Fruit fly (Drosophila melanogaster) whole organism, embryonic: ENCODE measurements around the gene Lip2.

ENCODE experiments used
- BEAF-32 ChIP-seq: fragments of 200-800 bp; sonication (Bioruptor generic); optimal IDR thresholded peaks from 3 replicates; lab custom pipeline; 2017; ENCODE audit warnings: missing biosample characterization, missing genetic modification characterization, mild to moderate bottlenecking, moderate library complexity, missing genetic modification reagents
- CG10209 ChIP-seq: fragments of 200-800 bp; sonication (Bioruptor generic); optimal IDR thresholded peaks from 3 replicates; lab custom pipeline; 2017; ENCODE audit warnings: missing biosample characterization, mild to moderate bottlenecking, missing genetic modification characterization, missing genetic modification reagents
- CG11723 ChIP-seq: fragments of 200-800 bp; sonication (Bioruptor generic); optimal IDR thresholded peaks from 2 replicates; lab custom pipeline; 2017; ENCODE audit warnings: missing biosample characterization, mild to moderate bottlenecking, missing genetic modification characterization
- CG13296 ChIP-seq: fragments of 200-800 bp; sonication (Bioruptor generic); optimal IDR thresholded peaks from 3 replicates; lab custom pipeline; 2018; ENCODE audit warnings: missing biosample characterization, mild to moderate bottlenecking, missing genetic modification characterization
- CG13624 ChIP-seq: fragments of 200-800 bp; sonication (Bioruptor generic); optimal IDR thresholded peaks from 2 replicates; lab custom pipeline; 2016; ENCODE audit warnings: missing biosample characterization, missing genetic modification characterization
- CG14965 ChIP-seq: fragments of 200-800 bp; sonication (Bioruptor generic); optimal IDR thresholded peaks from 2 replicates; lab custom pipeline; 2016; ENCODE audit warnings: missing biosample characterization, missing genetic modification characterization, borderline replicate concordance
- CG1602 ChIP-seq: fragments of 200-800 bp; sonication (Bioruptor generic); optimal IDR thresholded peaks from 3 replicates; lab custom pipeline; 2016; ENCODE audit warnings: missing biosample characterization, missing genetic modification characterization
- CG16863 ChIP-seq: fragments of 200-800 bp; sonication (Bioruptor generic); optimal IDR thresholded peaks from 3 replicates; lab custom pipeline; 2016; ENCODE audit warnings: missing biosample characterization, missing genetic modification characterization
- CG2678 ChIP-seq: fragments of 200-800 bp; sonication (Bioruptor generic); optimal IDR thresholded peaks from 3 replicates; lab custom pipeline; 2019; ENCODE audit warnings: missing biosample characterization, mild to moderate bottlenecking, missing genetic modification characterization, moderate library complexity
- CG3726 ChIP-seq: fragments of 200-800 bp; sonication (Bioruptor generic); IDR thresholded peaks from 3 replicates; pipeline ENCODE4, ENCODE4 v1.3.6; 2022; ENCODE audit warnings: missing biosample characterization, missing genetic modification characterization
- CG4617 ChIP-seq: fragments of 200-800 bp; sonication (Bioruptor generic); optimal IDR thresholded peaks from 3 replicates; lab custom pipeline; 2016; ENCODE audit warnings: missing biosample characterization, missing genetic modification characterization, borderline replicate concordance
- CG5245 ChIP-seq: fragments of 200-800 bp; sonication (Bioruptor generic); optimal IDR thresholded peaks from 3 replicates; lab custom pipeline; 2016; ENCODE audit warnings: missing biosample characterization, missing genetic modification characterization
- CG6854 ChIP-seq: fragments of 200-800 bp; sonication (Bioruptor generic); optimal IDR thresholded peaks from 3 replicates; lab custom pipeline; 2017; ENCODE audit warnings: missing biosample characterization, mild to moderate bottlenecking, missing genetic modification characterization
- CG7372 ChIP-seq: fragments of 200-800 bp; sonication (Bioruptor generic); IDR thresholded peaks from 2 replicates; pipeline ENCODE4 v1.3.6; 2022; ENCODE audit warnings: missing biosample characterization, missing genetic modification characterization
- CG7839 ChIP-seq: fragments of 200-800 bp; sonication (Bioruptor generic); optimal IDR thresholded peaks from 3 replicates; lab custom pipeline; 2018; ENCODE audit warnings: missing biosample characterization, mild to moderate bottlenecking, missing genetic modification characterization, moderate library complexity
- CG9215 ChIP-seq: fragments of 200-800 bp; sonication (Bioruptor generic); IDR thresholded peaks from 2 replicates; pipeline ENCODE4 v1.3.6; 2022; ENCODE audit warnings: missing biosample characterization, missing genetic modification characterization
- CG9609 ChIP-seq: fragments of 200-800 bp; sonication (Bioruptor generic); optimal IDR thresholded peaks from 3 replicates; lab custom pipeline; 2016; ENCODE audit warnings: missing biosample characterization, missing genetic modification characterization
- Dll ChIP-seq: fragments of 200-800 bp; sonication (Bioruptor generic); IDR thresholded peaks from 4 replicates; pipeline ENCODE4 v1.3.6; 2022; ENCODE audit warnings: missing biosample characterization, missing genetic modification characterization; ENCODE audit not compliant: partially characterized antibody
- Dref ChIP-seq: fragments of 200-800 bp; sonication (Bioruptor generic); IDR thresholded peaks from 2 replicates; pipeline ENCODE4 v1.3.6; 2022; ENCODE audit warnings: missing biosample characterization, missing genetic modification characterization
- HmgD ChIP-seq: fragments of 200-800 bp; sonication (Bioruptor generic); optimal IDR thresholded peaks from 3 replicates; lab custom pipeline; 2016; ENCODE audit warnings: missing biosample characterization, missing genetic modification characterization
- MESR4 ChIP-seq: fragments of 200-800 bp; sonication (Bioruptor generic); optimal IDR thresholded peaks from 2 replicates; lab custom pipeline; 2018; ENCODE audit warnings: missing biosample characterization, mild to moderate bottlenecking, missing genetic modification characterization, moderate library complexity
- NFAT ChIP-seq: fragments of 200-800 bp; sonication (Bioruptor generic); IDR thresholded peaks from 2 replicates; pipeline ENCODE4 v1.3.6; 2022; ENCODE audit warnings: missing biosample characterization, missing genetic modification characterization
- NfI ChIP-seq: fragments of 200-800 bp; sonication (Bioruptor generic); optimal IDR thresholded peaks from 3 replicates; lab custom pipeline; 2018; ENCODE audit warnings: missing biosample characterization, mild to moderate bottlenecking, missing genetic modification characterization, moderate library complexity
- Oli ChIP-seq: fragments of 200-800 bp; sonication (Bioruptor generic); optimal IDR thresholded peaks from 2 replicates; lab custom pipeline; 2018; ENCODE audit warnings: missing biosample characterization, mild to moderate bottlenecking, missing genetic modification characterization, moderate library complexity
- Poxn ChIP-seq: fragments of 200-800 bp; sonication (Bioruptor generic); IDR thresholded peaks from 2 replicates; pipeline ENCODE4 v1.3.6; 2022; ENCODE audit warnings: missing biosample characterization, missing genetic modification characterization
- Stat92E ChIP-seq, 3 experiments: fragments of >200 bp in 2 of 3; fragments of 200-800 bp in 1 of 3; sonication (Bioruptor generic) in 1 of 3; optimal IDR thresholded peaks; 2 replicates each; lab custom pipeline; 2017 to 2019; ENCODE audit warnings: missing biosample characterization in 3 of 3, missing genetic modification characterization in 3 of 3, mild to moderate bottlenecking in 1 of 3, moderate library complexity in 1 of 3
- amos ChIP-seq: fragments of 200-800 bp; sonication (Bioruptor generic); IDR thresholded peaks from 2 replicates; pipeline ENCODE4 v1.3.6; 2022; ENCODE audit warnings: missing biosample characterization, missing genetic modification characterization; ENCODE audit not compliant: partially characterized antibody
- ara ChIP-seq: fragments of 200-800 bp; sonication (Bioruptor generic); IDR thresholded peaks from 2 replicates; pipeline ENCODE4 v1.3.6; 2022; ENCODE audit warnings: missing biosample characterization, missing genetic modification characterization
- cas ChIP-seq: fragments of 200-800 bp; sonication (Bioruptor generic); IDR thresholded peaks from 2 replicates; pipeline ENCODE4 v1.3.6; 2022; ENCODE audit warnings: missing biosample characterization, missing genetic modification characterization
- crc ChIP-seq: fragments of 200-800 bp; sonication (Bioruptor generic); optimal IDR thresholded peaks from 2 replicates; lab custom pipeline; 2016; ENCODE audit warnings: missing biosample characterization, missing genetic modification characterization
- croc ChIP-seq: fragments of 200-800 bp; sonication (Bioruptor generic); conservative IDR thresholded peaks from 3 replicates; pipeline ENCODE4 v1.3.6; 2022; ENCODE audit warnings: missing biosample characterization, missing genetic modification characterization
- dmrt11E ChIP-seq: fragments of 200-800 bp; sonication (Bioruptor generic); optimal IDR thresholded peaks from 3 replicates; lab custom pipeline; 2018; ENCODE audit warnings: missing biosample characterization, mild to moderate bottlenecking, missing genetic modification characterization, moderate library complexity
- dpn ChIP-seq, 2 experiments: fragments of 200-800 bp; sonication (Bioruptor generic); optimal IDR thresholded peaks; 3 replicates each; lab custom pipeline; 2016; ENCODE audit warnings: missing biosample characterization in 2 of 2, missing genetic modification characterization in 2 of 2
- gsb-n ChIP-seq: fragments of 200-800 bp; sonication (Bioruptor generic); optimal IDR thresholded peaks from 3 replicates; lab custom pipeline; 2018; ENCODE audit warnings: missing biosample characterization, mild to moderate bottlenecking, missing genetic modification characterization
- gt ChIP-seq: fragments of 200-800 bp; sonication (Bioruptor generic); IDR thresholded peaks from 2 replicates; pipeline ENCODE4 v1.3.6; 2022; ENCODE audit warnings: missing biosample characterization, missing genetic modification characterization
- lbe ChIP-seq: fragments of 200-800 bp; sonication (Bioruptor generic); optimal IDR thresholded peaks from 2 replicates; lab custom pipeline; 2016; ENCODE audit warnings: missing biosample characterization, mild to moderate bottlenecking, missing genetic modification characterization
- otp ChIP-seq: fragments of 200-800 bp; sonication (Bioruptor generic); IDR thresholded peaks from 3 replicates; pipeline ENCODE4, ENCODE4 v1.3.6; 2022; ENCODE audit warnings: missing biosample characterization, missing genetic modification characterization
- p53 ChIP-seq: fragments of 200-800 bp; sonication (Bioruptor generic); optimal IDR thresholded peaks from 2 replicates; lab custom pipeline; 2016; ENCODE audit warnings: missing biosample characterization, missing genetic modification characterization
- peb ChIP-seq: fragments of 200-800 bp; sonication (Bioruptor generic); IDR thresholded peaks from 2 replicates; pipeline ENCODE4 v1.3.6; 2022; ENCODE audit warnings: missing biosample characterization, missing genetic modification characterization
- pfk ChIP-seq: fragments of 200-800 bp; sonication (Bioruptor generic); optimal IDR thresholded peaks from 2 replicates; lab custom pipeline; 2018; ENCODE audit warnings: missing biosample characterization, mild to moderate bottlenecking, missing genetic modification characterization, moderate library complexity
- pzg ChIP-seq: fragments of 200-800 bp; sonication (Bioruptor generic); optimal IDR thresholded peaks from 3 replicates; lab custom pipeline; 2018; ENCODE audit warnings: missing biosample characterization, mild to moderate bottlenecking, missing genetic modification characterization, moderate library complexity
- rib ChIP-seq: fragments of 200-800 bp; sonication (Bioruptor generic); IDR thresholded peaks from 2 replicates; pipeline ENCODE4 v1.3.6; 2022; ENCODE audit warnings: missing biosample characterization, missing genetic modification characterization
- sens ChIP-seq: fragments of 200-800 bp; sonication (Bioruptor generic); peaks from one replicate; lab custom pipeline; 2016; ENCODE audit warnings: missing biosample characterization, missing genetic modification characterization
- sisA ChIP-seq: fragments of 200-800 bp; sonication (Bioruptor generic); IDR thresholded peaks from 2 replicates; pipeline ENCODE4 v1.3.6; 2022; ENCODE audit warnings: missing biosample characterization, missing genetic modification characterization
- sr ChIP-seq: fragments of 200-800 bp; sonication (Bioruptor generic); IDR thresholded peaks from 3 replicates; pipeline ENCODE4 v1.3.6; 2022; ENCODE audit warnings: missing biosample characterization, missing genetic modification characterization
- tin ChIP-seq: fragments of 200-800 bp; sonication (Bioruptor generic); optimal IDR thresholded peaks from 3 replicates; lab custom pipeline; 2016; ENCODE audit warnings: missing biosample characterization, missing genetic modification characterization
- tna ChIP-seq: fragments of 200-800 bp; sonication (Bioruptor generic); IDR thresholded peaks from 2 replicates; pipeline ENCODE4 v1.3.6; 2022; ENCODE audit warnings: missing biosample characterization, missing genetic modification characterization; ENCODE audit not compliant: partially characterized antibody
- zen ChIP-seq: fragments of 200-800 bp; sonication (Bioruptor generic); optimal IDR thresholded peaks from 3 replicates; lab custom pipeline; 2018; ENCODE audit warnings: missing biosample characterization, mild to moderate bottlenecking, missing genetic modification characterization, moderate library complexity

Lip2 gene

DNA sequence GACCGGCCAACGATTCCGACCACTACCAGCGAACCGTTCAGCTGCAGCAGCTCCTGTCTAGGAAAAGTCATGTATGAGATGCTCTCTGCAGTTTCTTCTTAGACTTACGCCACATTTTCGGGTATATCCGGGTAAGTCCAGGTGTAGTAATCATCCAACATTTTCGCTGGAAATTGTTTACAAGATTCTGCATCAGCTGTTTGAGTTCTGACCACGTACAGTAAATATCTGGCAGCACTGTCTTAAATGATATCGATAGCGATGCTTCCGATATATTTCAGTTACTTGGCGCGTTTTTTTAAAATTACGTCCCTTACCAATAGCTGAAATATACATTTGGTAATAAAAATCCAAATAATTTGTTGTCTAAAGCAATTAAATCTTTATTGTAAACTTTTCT lies 34.5 kb upstream of the Lip2 start, which contains the start of gene CG6729 (continued):
- TF ChIP-seq pzg (GFP tag; lab: Kevin White, UChicago) = peak; percentile 74
- TF ChIP-seq dpn (GFP tag; optimal IDR thresholded peaks at IDR 0.05; lab: Kevin White, UChicago) = no peak
- TF ChIP-seq BEAF-32 (GFP tag; lab: Kevin White, UChicago) = peak; percentile 77
- peak; percentile 41 for TF ChIP-seq CG4617 (GFP tag; lab: Kevin White, UChicago)
- no peak for TF ChIP-seq cas (GFP tag; lab: Robert Waterston, UW)
- TF ChIP-seq CG5245 (GFP tag; lab: Kevin White, UChicago) = no peak
- no peak for TF ChIP-seq CG11723 (GFP tag; lab: Kevin White, UChicago)
- TF ChIP-seq sisA (GFP tag; lab: Robert Waterston, UW) = no peak
- TF ChIP-seq sens = peak; percentile 67
- TF ChIP-seq Oli (tag; lab: Kevin White, UChicago) = no peak
- peak in 1 of 3 experiments; percentile 3 for TF ChIP-seq Stat92E (GFP tag; optimal IDR thresholded peaks at IDR 0.05; lab: Kevin White, UChicago)
- no peak for TF ChIP-seq NfI
- peak; percentile 74 for TF ChIP-seq amos
- peak; percentile 79 for TF ChIP-seq Dll
- no peak for TF ChIP-seq CG2678 (tag; lab: Kevin White, UChicago)
- TF ChIP-seq tna (GFP tag; lab: Robert Waterston, UW) = peak; percentile 61; the same call in 1 of the 2 replicates
- peak; percentile 43 for TF ChIP-seq MESR4 (GFP tag; lab: Kevin White, UChicago)
- no peak for TF ChIP-seq peb (GFP tag; lab: Robert Waterston, UW)
- peak; percentile 7 for TF ChIP-seq lbe (GFP tag; lab: Kevin White, UChicago)

- TF ChIP-seq sisA (GFP tag; lab: Robert Waterston, UW) = peak; percentile 93
- peak; percentile 74 for TF ChIP-seq Dref (GFP tag; lab: Robert Waterston, UW)
- TF ChIP-seq dmrt11E (tag; lab: Kevin White, UChicago) = peak; percentile 91
- peak; percentile 91 for TF ChIP-seq HmgD (GFP tag; lab: Kevin White, UChicago)
- TF ChIP-seq CG9215 (GFP tag; lab: Robert Waterston, UW) = peak; percentile 70
- peak; percentile 9 for TF ChIP-seq CG14965 (GFP tag; lab: Kevin White, UChicago)
- peak; percentile 63; the same call in 2 of the 3 replicates for TF ChIP-seq CG3726 (GFP tag; lab: Robert Waterston, UW)
- peak; percentile 93 for TF ChIP-seq ara (GFP tag; lab: Robert Waterston, UW)
- TF ChIP-seq gsb-n (tag; lab: Kevin White, UChicago) = no peak
- peak; percentile 70; the same call in 2 of the 3 replicates for TF ChIP-seq croc (GFP tag; lab: Robert Waterston, UW)
- TF ChIP-seq pfk = no peak
- TF ChIP-seq CG13624 (GFP tag; lab: Kevin White, UChicago) = peak; percentile 77
- peak; percentile 94 for TF ChIP-seq zen
- peak; percentile 68 for TF ChIP-seq p53 (GFP tag; lab: Kevin White, UChicago)
- TF ChIP-seq pzg (GFP tag; lab: Kevin White, UChicago) = peak; percentile 68
- no peak for TF ChIP-seq CG7839
- TF ChIP-seq tin (GFP tag; lab: Kevin White, UChicago) = peak; percentile 96
- peak; percentile 89 for TF ChIP-seq CG9609 (GFP tag; lab: Kevin White, UChicago)
- peak; percentile 72 for TF ChIP-seq CG10209
- TF ChIP-seq CG6854 (GFP tag; lab: Kevin White, UChicago) = no peak
- peak; percentile 85 for TF ChIP-seq CG1602 (GFP tag; lab: Kevin White, UChicago)
- TF ChIP-seq Poxn (GFP tag; lab: Robert Waterston, UW) = peak; percentile 21; the same call in 1 of the 2 replicates
- peak; percentile 89 for TF ChIP-seq sr (GFP tag; lab: Robert Waterston, UW)
- TF ChIP-seq CG16863 (GFP tag; lab: Kevin White, UChicago) = peak; percentile 83
- peak; percentile 96 for TF ChIP-seq NFAT (GFP tag; lab: Robert Waterston, UW)
- peak; percentile 57; the same call in 1 of the 2 replicates for TF ChIP-seq rib (GFP tag; lab: Robert Waterston, UW)
- peak; percentile 49 for TF ChIP-seq CG13296
- TF ChIP-seq gt (GFP tag; lab: Robert Waterston, UW) = peak; percentile 69
- TF ChIP-seq crc = no peak
- peak; percentile 82 for TF ChIP-seq otp (GFP tag; lab: Robert Waterston, UW)
- TF ChIP-seq CG7372 (GFP tag; lab: Robert Waterston, UW) = peak; percentile 74
Observed at dm6 chr2L:10736993-10737756, 27.9 kb upstream of the Lip2 start, which contains the start of the genes Vha16-5 and CG12299. Gene Vha16-5 (minus strand): TSS chr2L:10737043. Gene CG12299 (plus strand): TSS chr2L:10737345.
